Fruit fly (Drosophila melanogaster) whole organism, prepupa: Measurements from ENCODE around the gene CG17404.

Source experiments
- Blimp-1 ChIP-seq: fragments of 200-800 bp; sonication (Bioruptor generic); optimal IDR thresholded peaks from 3 replicates; lab custom pipeline; 2017; ENCODE audit warnings: missing biosample characterization, missing genetic modification characterization, mild to moderate bottlenecking, moderate library complexity, missing genetic modification reagents
- CG11902 ChIP-seq: fragments of 200-800 bp; sonication (Bioruptor generic); optimal IDR thresholded peaks from 3 replicates; lab custom pipeline; 2016; ENCODE audit warnings: missing biosample characterization, missing genetic modification characterization
- CG16779 ChIP-seq: fragments of 200-800 bp; sonication (Bioruptor generic); optimal IDR thresholded peaks from 3 replicates; lab custom pipeline; 2017; ENCODE audit warnings: missing biosample characterization, mild to moderate bottlenecking, missing genetic modification characterization
- CG32006 ChIP-seq: fragments of 200-800 bp; sonication (Bioruptor generic); optimal IDR thresholded peaks from 3 replicates; lab custom pipeline; 2017; ENCODE audit warnings: missing biosample characterization, mild to moderate bottlenecking, missing genetic modification characterization
- CG7368 ChIP-seq: fragments of 200-800 bp; sonication (Bioruptor generic); optimal IDR thresholded peaks from 3 replicates; lab custom pipeline; 2016; ENCODE audit warnings: missing biosample characterization, missing genetic modification characterization
- CG8319 ChIP-seq: fragments of 200-800 bp; sonication (Bioruptor generic); optimal IDR thresholded peaks from 3 replicates; lab custom pipeline; 2016; ENCODE audit warnings: missing biosample characterization, missing genetic modification characterization
- fd59A ChIP-seq: fragments of 200-800 bp; sonication (Bioruptor generic); optimal IDR thresholded peaks from 2 replicates; lab custom pipeline; 2017; ENCODE audit warnings: missing biosample characterization, mild to moderate bottlenecking, missing genetic modification characterization, missing genetic modification reagents

- TF ChIP-seq fd59A (GFP tag; lab: Kevin White, UChicago) (no peak), CG7368 (GFP tag; lab: Kevin White, UChicago) (no peak), CG16779 (tag; lab: Kevin White, UChicago) (no peak), Blimp-1 (no peak), CG8319 (no peak), CG11902 (GFP tag; lab: Kevin White, UChicago) (no peak), CG32006 (no peak)
These were observed 2.7 kb downstream of the CG17404 start, which contains the start of gene Rsbp15 for dm6 chr3R:12222093-12222492.
